Fruit fly (Drosophila melanogaster): ENCODE measurements around the gene Tudor-SN.
A peak's percentile ranks its signal among the peaks of the same experiment; 100 is the strongest.

Tudor-SN gene

DNA sequence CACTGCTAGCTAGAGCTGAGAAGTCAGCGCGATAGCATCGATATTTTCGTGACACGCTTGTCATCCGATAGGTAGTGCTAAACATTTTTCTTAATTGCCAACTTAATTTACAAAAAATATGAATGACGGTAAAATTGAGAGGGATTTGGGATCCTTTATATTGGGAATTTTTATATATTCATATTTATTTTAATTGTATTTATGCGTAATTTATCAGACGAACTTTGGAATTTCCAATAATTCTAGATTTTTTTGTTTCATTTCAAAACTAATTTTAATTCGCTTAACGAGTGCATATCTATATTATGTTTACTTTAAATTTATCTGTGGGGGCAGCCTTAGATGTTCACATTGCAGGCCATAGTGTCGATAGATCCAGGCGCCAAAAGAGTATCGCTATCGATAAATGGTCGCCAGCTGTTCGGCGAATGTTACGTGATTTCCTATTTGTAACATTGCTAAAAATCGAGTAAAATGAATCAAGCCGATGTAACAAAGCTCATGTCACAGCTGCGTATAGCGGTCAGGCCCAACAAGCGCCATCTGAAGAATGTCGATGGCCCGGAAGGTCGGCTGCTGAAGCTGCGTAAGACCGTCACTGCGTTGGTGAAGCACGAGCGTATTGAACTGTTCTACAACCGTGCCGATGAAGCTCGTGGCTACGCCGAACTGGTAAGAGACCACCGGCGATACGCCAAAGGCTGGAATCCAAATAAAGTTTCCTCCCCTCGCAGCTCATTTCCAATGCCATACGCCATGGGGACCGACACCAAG, at the start of gene Tudor-SN, which contains the start of gene mRpL17:
TSS of gene Tudor-SN (minus strand) at position 3 of the 774 bp plus-strand sequence.
TSS of gene mRpL17 (plus strand) at position 402 of the 774 bp plus-strand sequence.
- TF ChIP-seq ovo (GFP tag; optimal IDR thresholded peaks at IDR 0.05) (peak; percentile 46), bab1 (GFP tag; optimal IDR thresholded peaks at IDR 0.05) (peak; percentile 19), CG11617 (GFP tag; optimal IDR thresholded peaks at IDR 0.05) (peak; percentile 69), CG5204 (GFP tag; optimal IDR thresholded peaks at IDR 0.05) (no peak), Crg-1 (GFP tag; optimal IDR thresholded peaks at IDR 0.05) (peak; percentile 20), cic (GFP tag; optimal IDR thresholded peaks at IDR 0.05) (no peak), Mnt (GFP tag; optimal IDR thresholded peaks at IDR 0.05) (peak; percentile 17), tj (GFP tag; optimal IDR thresholded peaks at IDR 0.05) (peak; percentile 26), toe (GFP tag; optimal IDR thresholded peaks at IDR 0.05) (peak; percentile 76), CG7045 (GFP tag; optimal IDR thresholded peaks at IDR 0.05) (no peak), Hr96 (GFP tag; optimal IDR thresholded peaks at IDR 0.05) (peak; percentile 42), CG12768 (GFP tag; optimal IDR thresholded peaks at IDR 0.05) (no peak), CG7101 (tag; optimal IDR thresholded peaks at IDR 0.05) (peak; percentile 53), CG1620 (GFP tag; optimal IDR thresholded peaks at IDR 0.05) (peak; percentile 63), cnc (optimal IDR thresholded peaks at IDR 0.05) (no peak), pad (GFP tag; optimal IDR thresholded peaks at IDR 0.05) (peak; percentile 6)

DNA sequence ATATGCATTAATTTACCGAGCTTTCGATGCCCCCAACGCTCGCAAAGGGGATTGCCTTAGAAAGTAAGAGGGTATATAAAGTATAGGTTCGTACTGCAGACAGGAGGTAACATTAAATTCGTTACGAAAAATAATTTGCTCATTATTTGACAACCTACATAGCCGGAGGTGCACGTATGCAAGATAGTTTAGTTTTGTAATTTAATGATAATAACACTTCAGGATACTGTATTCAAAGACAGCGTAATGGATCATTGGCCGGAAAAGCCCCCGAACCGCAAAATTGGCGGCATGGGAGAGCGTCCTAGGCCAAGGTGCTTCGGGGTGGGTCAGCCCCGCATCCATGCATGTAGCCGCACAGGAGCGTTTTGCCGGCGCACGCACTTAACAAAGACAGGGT, 48.1 kb upstream of the Tudor-SN start:
- no peak for TF ChIP-seq ovo (GFP tag; optimal IDR thresholded peaks at IDR 0.05)
- TF ChIP-seq toe (GFP tag; optimal IDR thresholded peaks at IDR 0.05), result no peak
- no peak for TF ChIP-seq cic (GFP tag; optimal IDR thresholded peaks at IDR 0.05)
- no peak for TF ChIP-seq CG12768 (GFP tag; optimal IDR thresholded peaks at IDR 0.05)
- TF ChIP-seq Hr96 (GFP tag; optimal IDR thresholded peaks at IDR 0.05), result no peak
- no peak for TF ChIP-seq kay (GFP tag; ENCODE audit: borderline replicate concordance)
- no peak for TF ChIP-seq tj (GFP tag; optimal IDR thresholded peaks at IDR 0.05)
- TF ChIP-seq pad (GFP tag; optimal IDR thresholded peaks at IDR 0.05), result no peak
- no peak for TF ChIP-seq Crg-1 (GFP tag; optimal IDR thresholded peaks at IDR 0.05)
- TF ChIP-seq CG5204 (GFP tag; optimal IDR thresholded peaks at IDR 0.05), result no peak
- TF ChIP-seq cnc (optimal IDR thresholded peaks at IDR 0.05), result no peak
- TF ChIP-seq CG11617 (GFP tag; optimal IDR thresholded peaks at IDR 0.05), result no peak
- no peak for TF ChIP-seq bab1 (GFP tag; optimal IDR thresholded peaks at IDR 0.05)
- no peak for TF ChIP-seq Mnt (GFP tag; optimal IDR thresholded peaks at IDR 0.05)

dm6 chr3L:311607-312006, 47.4 kb upstream of the Tudor-SN start:
- TF ChIP-seq kay (GFP tag; ENCODE audit: borderline replicate concordance) (no peak), bab1 (GFP tag; optimal IDR thresholded peaks at IDR 0.05) (peak; percentile 20), Crg-1 (GFP tag; optimal IDR thresholded peaks at IDR 0.05) (no peak), toe (GFP tag; optimal IDR thresholded peaks at IDR 0.05) (no peak), Hr96 (GFP tag; optimal IDR thresholded peaks at IDR 0.05) (no peak), CG1620 (GFP tag; optimal IDR thresholded peaks at IDR 0.05) (no peak), CG11617 (GFP tag; optimal IDR thresholded peaks at IDR 0.05) (no peak), CG14711 (tag; optimal IDR thresholded peaks at IDR 0.05) (no peak), CG5204 (GFP tag; optimal IDR thresholded peaks at IDR 0.05) (no peak), cnc (optimal IDR thresholded peaks at IDR 0.05) (no peak), CG7101 (tag; optimal IDR thresholded peaks at IDR 0.05) (peak; percentile 2), Clk (GFP tag; optimal IDR thresholded peaks at IDR 0.05) (no peak), cic (GFP tag; optimal IDR thresholded peaks at IDR 0.05) (peak; percentile 82), pad (GFP tag; optimal IDR thresholded peaks at IDR 0.05) (no peak), ovo (GFP tag; optimal IDR thresholded peaks at IDR 0.05) (no peak), CG7045 (GFP tag; optimal IDR thresholded peaks at IDR 0.05) (no peak), tj (GFP tag; optimal IDR thresholded peaks at IDR 0.05) (no peak), Mnt (GFP tag; optimal IDR thresholded peaks at IDR 0.05) (no peak), CG12768 (GFP tag; optimal IDR thresholded peaks at IDR 0.05) (peak; percentile 23), CG33017 (tag; optimal IDR thresholded peaks at IDR 0.05) (peak; percentile 23)

- TF ChIP-seq cic (GFP tag; optimal IDR thresholded peaks at IDR 0.05) (peak; percentile 38), CG11617 (GFP tag; optimal IDR thresholded peaks at IDR 0.05) (no peak)
Measured at dm6 chr3L:299952-300605, 35.9 kb upstream of the Tudor-SN start.

DNA sequence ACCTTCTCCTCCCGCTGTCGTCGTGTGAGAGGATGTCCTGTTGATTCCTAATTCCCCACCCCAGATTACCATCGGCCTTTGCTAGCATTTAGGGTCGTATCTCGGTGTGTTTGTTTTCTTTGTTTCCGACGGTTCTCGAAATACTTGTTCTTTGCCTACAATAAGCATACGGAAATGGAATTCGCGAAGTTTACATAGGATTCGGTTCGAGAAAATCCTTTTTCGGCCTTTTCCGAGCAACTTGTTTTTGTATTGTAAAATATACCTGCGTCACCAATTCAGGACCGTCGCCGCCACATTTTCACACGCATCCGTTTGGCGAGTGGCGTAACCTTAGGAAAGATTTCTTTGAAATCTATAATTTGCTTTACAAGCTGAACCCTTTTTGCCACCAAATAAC, 34.3 kb upstream of the Tudor-SN start:
- TF ChIP-seq Mnt (GFP tag; optimal IDR thresholded peaks at IDR 0.05) (no peak), kay (GFP tag; ENCODE audit: borderline replicate concordance) (no peak), CG7045 (GFP tag; optimal IDR thresholded peaks at IDR 0.05) (no peak), pad (GFP tag; optimal IDR thresholded peaks at IDR 0.05) (no peak), bab1 (GFP tag; optimal IDR thresholded peaks at IDR 0.05) (no peak), Hr96 (GFP tag; optimal IDR thresholded peaks at IDR 0.05) (no peak), cnc (optimal IDR thresholded peaks at IDR 0.05) (no peak), ovo (GFP tag; optimal IDR thresholded peaks at IDR 0.05) (no peak), tj (GFP tag; optimal IDR thresholded peaks at IDR 0.05) (no peak), Clk (GFP tag; optimal IDR thresholded peaks at IDR 0.05) (no peak), CG11617 (GFP tag; optimal IDR thresholded peaks at IDR 0.05) (no peak), CG14711 (tag; optimal IDR thresholded peaks at IDR 0.05) (no peak), cic (GFP tag; optimal IDR thresholded peaks at IDR 0.05) (no peak), CG1620 (GFP tag; optimal IDR thresholded peaks at IDR 0.05) (no peak), CG12768 (GFP tag; optimal IDR thresholded peaks at IDR 0.05) (no peak)

- TF ChIP-seq Crg-1 (GFP tag; optimal IDR thresholded peaks at IDR 0.05) (no peak), kay (GFP tag; ENCODE audit: borderline replicate concordance) (peak; percentile 24), ovo (GFP tag; optimal IDR thresholded peaks at IDR 0.05) (no peak)
Measured at dm6 chr3L:297240-297639, 33.1 kb upstream of the Tudor-SN start.

All from whole organism, adult.